Worm (Caenorhabditis elegans) whole organism, midembryonic: ENCODE measurements around the gene pcn-1.

Experiments used
- T22C8.4 ChIP-seq: fragments of 200-800 bp; sonication (Bioruptor generic); IDR thresholded peaks from 2 replicates; pipeline ENCODE4 v1.3.6; 2022; ENCODE audit warnings: missing genetic modification characterization, missing compliant biosample characterization
- cog-1 ChIP-seq: sonication (generic microtip); optimal IDR thresholded peaks from 2 replicates; lab custom pipeline; 2016; ENCODE audit warnings: missing genetic modification characterization, missing compliant biosample characterization
- flt-1 ChIP-seq: fragments of 200-800 bp; sonication (Bioruptor generic); IDR thresholded peaks from 2 replicates; pipeline ENCODE4 v1.3.6; 2022; ENCODE audit warnings: missing genetic modification characterization, missing compliant biosample characterization
- klf-2 ChIP-seq: fragments of 200-800 bp; sonication (Bioruptor generic); conservative IDR thresholded peaks from 2 replicates; pipeline ENCODE4 v1.3.6; 2022; ENCODE audit warnings: missing genetic modification reagents, missing genetic modification characterization, missing compliant biosample characterization
- med-1 ChIP-seq: sonication (generic microtip); optimal IDR thresholded peaks from 2 replicates; lab custom pipeline; 2017; ENCODE audit warnings: missing genetic modification characterization, mild to moderate bottlenecking, missing compliant biosample characterization, antibody characterized with exemption, missing genetic modification reagents; ENCODE audit not compliant: insufficient read depth
- ref-1 ChIP-seq: fragments of 200-800 bp; sonication (Bioruptor generic); conservative IDR thresholded peaks from 2 replicates; pipeline ENCODE4 v1.3.6; 2022; ENCODE audit warnings: missing genetic modification reagents, missing genetic modification characterization, missing compliant biosample characterization
- ztf-23 ChIP-seq: fragments of 200-800 bp; sonication (Bioruptor generic); IDR thresholded peaks from 2 replicates; pipeline ENCODE4 v1.3.6; 2022; ENCODE audit warnings: missing genetic modification reagents, missing genetic modification characterization, missing compliant biosample characterization

DNA sequence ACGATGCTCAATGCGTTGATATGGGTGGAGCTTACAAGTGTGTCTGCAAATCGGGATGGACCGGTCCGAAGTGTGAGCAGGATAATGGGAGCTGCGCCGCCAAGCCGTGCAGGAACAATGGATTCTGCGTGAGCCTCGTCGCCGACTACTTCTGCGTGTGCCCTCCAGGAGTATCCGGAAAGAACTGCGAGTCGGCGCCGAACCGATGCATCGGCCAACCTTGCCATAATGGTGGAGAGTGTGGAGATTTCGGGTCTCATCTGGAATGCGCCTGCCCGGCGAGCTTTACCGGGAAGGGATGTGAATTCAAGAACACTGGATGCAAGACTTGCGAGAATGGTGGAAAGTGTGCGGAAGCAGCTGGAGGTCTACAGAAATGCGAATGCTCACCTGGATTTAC lies 39.3 kb downstream of the pcn-1 start:
- TF ChIP-seq klf-2 (GFP tag; lab: Robert Waterston, UW): no peak
- TF ChIP-seq ztf-23: no peak
- TF ChIP-seq cog-1 (tag; lab: Kevin White, UChicago): no peak
- no peak for TF ChIP-seq T22C8.4 (GFP tag; lab: Robert Waterston, UW)
- TF ChIP-seq med-1 (GFP tag; lab: Kevin White, UChicago): no peak
- TF ChIP-seq flt-1: no peak
- TF ChIP-seq ref-1 (GFP tag; lab: Robert Waterston, UW): no peak
